Worm (Caenorhabditis elegans): ENCODE measurements around the gene prmt-4.

ce11 chrIV:604817-605216 is 1.4 kb upstream of the prmt-4 start:
- TF ChIP-seq ceh-13 (GFP tag; optimal IDR thresholded peaks at IDR 0.05) (no peak), ama-1 (optimal IDR thresholded peaks at IDR 0.05) (no peak), scrt-1 (GFP tag; IDR thresholded peaks at IDR 0.05) (no peak), hmg-4 (GFP tag; optimal IDR thresholded peaks at IDR 0.05) (no peak), ets-7 (tag; optimal IDR thresholded peaks at IDR 0.05) (no peak)

Data from whole organism, early embryonic.